Worm (Caenorhabditis elegans) whole organism, L4/young adult: Measurements from ENCODE around the gene R05F9.7.

ENCODE experiments used
- W03F9.2 ChIP-seq: fragments of 150-350 bp; optimal IDR thresholded peaks from 2 replicates; lab custom pipeline; 2014; ENCODE audit warnings: missing biosample characterization, missing genetic modification characterization
- dao-5 ChIP-seq: sonication (generic microtip); optimal IDR thresholded peaks from 2 replicates; lab custom pipeline; 2016; ENCODE audit warnings: missing genotype, missing genetic modification characterization, moderate library complexity, missing compliant biosample characterization
- him-1 ChIP-seq: sonication (generic microtip); optimal IDR thresholded peaks from 2 replicates; lab custom pipeline; 2016; ENCODE audit warnings: missing genotype, missing genetic modification reagents, missing genetic modification characterization, missing compliant biosample characterization

DNA sequence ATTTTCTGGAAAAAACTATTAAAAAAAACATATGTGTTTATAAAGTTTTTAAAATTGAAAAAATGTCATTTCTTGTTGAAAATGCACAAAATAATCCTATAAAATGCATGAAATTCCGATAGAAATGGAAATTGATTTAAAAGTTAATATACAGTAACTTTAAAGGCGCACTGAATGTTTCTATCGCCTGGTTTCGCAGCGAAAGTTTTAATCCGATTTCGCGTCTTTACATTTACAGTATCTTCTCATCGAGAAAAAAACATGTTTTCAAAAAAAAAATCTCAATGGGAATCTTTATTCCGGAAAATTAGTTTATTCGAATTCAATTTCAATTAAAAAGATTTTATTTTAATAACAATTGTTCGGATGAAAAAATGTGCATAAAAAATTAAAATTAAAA lies 28.1 kb downstream of the R05F9.7 start, which contains the start of gene R05F9.11:
- no peak for TF ChIP-seq W03F9.2 (tag; lab: Kevin White, UChicago)
- TF ChIP-seq dao-5 (tag; lab: Kevin White, UChicago): no peak
- TF ChIP-seq him-1 (tag; lab: Kevin White, UChicago): no peak
